Fruit fly (Drosophila melanogaster): Measurements from ENCODE around the gene CG13362.

dm6 chrX:796397-796989 lies 45.4 kb upstream of the CG13362 start:
- TF ChIP-seq Ets21C (GFP tag; optimal IDR thresholded peaks at IDR 0.05) (no peak), fd85E (GFP tag; optimal IDR thresholded peaks at IDR 0.05) (no peak), Hr38 (GFP tag; optimal IDR thresholded peaks at IDR 0.05) (no peak), Hr39 (GFP tag; optimal IDR thresholded peaks at IDR 0.05) (no peak), CG8119 (GFP tag; IDR thresholded peaks at IDR 0.05) (no peak), fd59A (GFP tag; optimal IDR thresholded peaks at IDR 0.05) (no peak), CG11294 (GFP tag; IDR thresholded peaks at IDR 0.05) (no peak), cyc (GFP tag; optimal IDR thresholded peaks at IDR 0.05) (no peak), Lpt (GFP tag; optimal IDR thresholded peaks at IDR 0.05) (no peak), Ets96B (tag; optimal IDR thresholded peaks at IDR 0.05) (no peak), dsx (GFP tag; optimal IDR thresholded peaks at IDR 0.05; ENCODE audit: poor library complexity, severe bottlenecking) (peak; percentile 59), CG4318 (GFP tag; optimal IDR thresholded peaks at IDR 0.05) (no peak), Sox102F (GFP tag; optimal IDR thresholded peaks at IDR 0.05) (peak; percentile 42), CG1621 (tag; optimal IDR thresholded peaks at IDR 0.05) (peak; percentile 24)
